Fruit fly (Drosophila melanogaster) whole organism, pupa: ENCODE results near the gene wam.

Experiments
- CG10348 ChIP-seq: fragments of 200-800 bp; sonication (Bioruptor generic); IDR thresholded peaks from 2 replicates; pipeline ENCODE4 v1.3.6; 2022; ENCODE audit warnings: missing biosample characterization, missing genetic modification characterization
- CG12605 ChIP-seq: fragments of 200-800 bp; sonication (Bioruptor generic); IDR thresholded peaks from 2 replicates; pipeline ENCODE4 v1.3.6; 2022; ENCODE audit warnings: missing biosample characterization, missing genetic modification characterization
- CG13204 ChIP-seq: fragments of 200-800 bp; sonication (Bioruptor generic); optimal IDR thresholded peaks from 2 replicates; lab custom pipeline; 2018; ENCODE audit warnings: missing biosample characterization, mild to moderate bottlenecking, missing genetic modification characterization, moderate library complexity
- CG14655 ChIP-seq: fragments of 200-800 bp; sonication (Bioruptor generic); optimal IDR thresholded peaks from 3 replicates; lab custom pipeline; 2017; ENCODE audit warnings: mild to moderate bottlenecking, missing biosample characterization, missing genetic modification reagents, missing genetic modification characterization
- CG15710 ChIP-seq: fragments of 200-800 bp; sonication (Bioruptor generic); optimal IDR thresholded peaks from 2 replicates; lab custom pipeline; 2018; ENCODE audit warnings: missing biosample characterization, mild to moderate bottlenecking, missing genetic modification characterization, moderate library complexity
- CG17806 ChIP-seq: fragments of 200-800 bp; sonication (Bioruptor generic); optimal IDR thresholded peaks from 2 replicates; lab custom pipeline; 2018; ENCODE audit warnings: missing biosample characterization, mild to moderate bottlenecking, missing genetic modification characterization, moderate library complexity
- CG32121 ChIP-seq: fragments of 200-800 bp; sonication (Bioruptor generic); IDR thresholded peaks from 2 replicates; pipeline ENCODE4 v1.3.6; 2022; ENCODE audit warnings: missing biosample characterization, missing genetic modification characterization
- CG34367 ChIP-seq: fragments of 200-800 bp; sonication (Bioruptor generic); optimal IDR thresholded peaks from 2 replicates; lab custom pipeline; 2018; ENCODE audit warnings: missing biosample characterization, mild to moderate bottlenecking, missing genetic modification characterization
- CG4496 ChIP-seq: fragments of 200-800 bp; sonication (Bioruptor generic); IDR thresholded peaks from 3 replicates; pipeline ENCODE4 v1.3.6; 2022; ENCODE audit warnings: missing biosample characterization, missing genetic modification characterization
- CG8159 ChIP-seq: fragments of 200-800 bp; sonication (Bioruptor generic); optimal IDR thresholded peaks from 3 replicates; lab custom pipeline; 2018; ENCODE audit warnings: missing biosample characterization, mild to moderate bottlenecking, missing genetic modification characterization, moderate library complexity
- CG8301 ChIP-seq: fragments of 200-800 bp; sonication (Bioruptor generic); optimal IDR thresholded peaks from 2 replicates; lab custom pipeline; 2018; ENCODE audit warnings: missing biosample characterization, mild to moderate bottlenecking, missing genetic modification characterization
- CG9948 ChIP-seq: fragments of 200-800 bp; sonication (Bioruptor generic); optimal IDR thresholded peaks from 2 replicates; lab custom pipeline; 2018; ENCODE audit warnings: missing biosample characterization, mild to moderate bottlenecking, missing genetic modification characterization, moderate library complexity
- D1 ChIP-seq: fragments of 200-800 bp; sonication (Bioruptor generic); optimal IDR thresholded peaks from 2 replicates; lab custom pipeline; 2018; ENCODE audit warnings: missing biosample characterization, mild to moderate bottlenecking, missing genetic modification characterization, moderate library complexity
- EcR ChIP-seq: fragments of 200-800 bp; sonication (Bioruptor generic); optimal IDR thresholded peaks from 3 replicates; lab custom pipeline; 2019; ENCODE audit warnings: missing biosample characterization, missing genetic modification characterization, mild to moderate bottlenecking, moderate library complexity, missing genetic modification reagents
- Ets98B ChIP-seq: fragments of 200-800 bp; sonication (Bioruptor generic); IDR thresholded peaks from 2 replicates; pipeline ENCODE4 v1.3.6; 2022; ENCODE audit warnings: missing biosample characterization, missing genetic modification characterization
- Pif1A ChIP-seq: fragments of 200-800 bp; sonication (Bioruptor generic); optimal IDR thresholded peaks from 3 replicates; lab custom pipeline; 2016; ENCODE audit warnings: missing biosample characterization, missing genetic modification characterization
- Pif1B ChIP-seq: fragments of 200-800 bp; sonication (Bioruptor generic); optimal IDR thresholded peaks from 3 replicates; lab custom pipeline; 2016; ENCODE audit warnings: missing biosample characterization, missing genetic modification characterization
- Snoo ChIP-seq: fragments of 200-800 bp; sonication (Bioruptor generic); optimal IDR thresholded peaks from 3 replicates; lab custom pipeline; 2017; ENCODE audit warnings: missing biosample characterization, mild to moderate bottlenecking, missing genetic modification characterization, inconsistent platforms
- fd96Ca ChIP-seq: fragments of 200-800 bp; sonication (Bioruptor generic); IDR thresholded peaks from 3 replicates; pipeline ENCODE4 v1.3.6; 2022; ENCODE audit warnings: missing biosample characterization, missing genetic modification characterization
- gl ChIP-seq: fragments of 200-800 bp; sonication (Bioruptor generic); optimal IDR thresholded peaks from 2 replicates; lab custom pipeline; 2018; ENCODE audit warnings: missing biosample characterization, mild to moderate bottlenecking, missing genetic modification characterization
- rn ChIP-seq: fragments of 200-800 bp; sonication (Bioruptor generic); IDR thresholded peaks from 2 replicates; pipeline ENCODE4 v1.3.6; 2022; ENCODE audit warnings: missing biosample characterization, missing genetic modification characterization

wam gene

DNA sequence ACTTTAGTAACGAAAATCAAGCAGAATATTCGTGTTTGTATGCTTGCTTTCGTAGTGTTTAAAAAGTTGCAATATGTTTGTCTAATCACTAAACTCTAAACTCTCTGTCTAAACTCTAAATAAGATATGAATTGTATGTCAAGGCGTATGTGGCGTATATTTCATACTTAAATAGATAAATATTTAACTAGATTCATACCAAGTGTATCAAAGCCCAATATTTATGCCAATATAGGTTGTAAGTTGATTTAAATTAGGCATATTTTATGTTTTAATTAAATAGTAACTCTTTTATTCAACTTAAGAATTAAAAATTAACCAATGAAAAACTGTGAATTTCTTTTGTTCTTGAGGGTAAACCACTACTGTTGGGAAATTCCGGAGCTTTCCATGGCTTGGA, at the start of gene wam:
wam (minus strand) TSS at position 101 of the 400 bp plus-strand sequence.
- TF ChIP-seq EcR (GFP tag; lab: Kevin White, UChicago) (no peak), Ets98B (GFP tag; lab: Robert Waterston, UW) (no peak), Snoo (tag; lab: Kevin White, UChicago) (no peak), fd96Ca (GFP tag; lab: Robert Waterston, UW) (no peak), CG34367 (no peak), Pif1A (GFP tag; lab: Kevin White, UChicago) (no peak), CG4496 (no peak), CG13204 (no peak), CG12605 (GFP tag; lab: Robert Waterston, UW) (no peak), CG32121 (GFP tag; lab: Robert Waterston, UW) (no peak), CG9948 (tag; lab: Kevin White, UChicago) (no peak), CG8301 (tag; lab: Kevin White, UChicago) (no peak), rn (no peak), CG8159 (tag; lab: Kevin White, UChicago) (no peak)

DNA sequence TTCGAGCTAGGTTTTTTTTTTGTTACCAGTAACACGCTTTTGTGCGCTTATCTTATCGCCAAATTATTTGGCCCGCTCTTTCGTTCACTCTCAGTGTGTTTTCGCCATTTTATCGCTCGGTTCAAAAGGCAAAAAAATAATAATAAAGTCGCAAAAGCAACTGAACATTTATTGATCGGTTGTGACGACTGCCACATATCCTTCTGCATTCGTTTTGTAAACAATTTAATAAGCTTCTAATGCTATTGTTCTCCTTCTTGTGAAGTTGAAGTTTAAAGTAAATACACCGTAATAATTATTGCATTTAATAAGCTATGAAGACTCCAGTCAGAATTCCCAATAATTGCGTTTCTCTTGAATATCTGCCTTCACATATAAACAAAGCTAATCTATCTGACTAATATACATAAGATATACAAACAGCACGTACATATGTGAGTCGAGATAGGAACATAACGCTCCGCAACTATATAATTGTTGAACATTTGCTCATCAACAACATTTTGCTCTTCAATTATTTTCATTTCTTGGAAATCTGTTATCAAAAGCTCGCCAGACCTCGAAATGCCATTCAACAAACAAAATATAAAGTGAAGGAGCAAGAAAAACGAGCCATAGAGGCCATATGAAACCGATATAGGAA, 49.5 kb upstream of the wam start:
- TF ChIP-seq Snoo (tag; lab: Kevin White, UChicago) (peak; percentile 6), Ets98B (GFP tag; lab: Robert Waterston, UW) (no peak), gl (tag; lab: Kevin White, UChicago) (no peak)

DNA sequence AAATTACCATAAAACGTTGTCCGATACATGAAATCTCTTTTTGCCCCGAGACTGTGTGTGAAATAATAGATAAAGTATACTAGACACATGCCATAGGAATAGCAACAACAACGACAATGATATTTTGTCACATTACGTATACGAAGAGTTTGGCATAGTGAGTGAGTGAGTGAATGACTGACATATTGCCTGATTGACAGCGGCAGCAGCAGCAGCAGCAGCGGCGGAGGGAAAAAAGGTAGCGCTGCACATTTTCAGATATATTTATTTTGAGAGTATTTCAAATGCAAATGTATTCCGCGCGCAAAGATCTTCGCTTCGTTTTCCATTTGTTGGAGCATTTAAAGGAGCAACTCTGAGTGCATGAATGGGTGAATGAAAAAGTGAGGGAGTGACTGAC, 48.7 kb upstream of the wam start:
- TF ChIP-seq CG4496 (no peak), EcR (GFP tag; lab: Kevin White, UChicago) (no peak), CG12605 (GFP tag; lab: Robert Waterston, UW) (no peak), Snoo (tag; lab: Kevin White, UChicago) (no peak), CG10348 (no peak), D1 (tag; lab: Kevin White, UChicago) (no peak), CG34367 (no peak), rn (no peak), CG8159 (tag; lab: Kevin White, UChicago) (no peak), CG14655 (GFP tag; lab: Kevin White, UChicago) (no peak), Pif1B (no peak), CG9948 (tag; lab: Kevin White, UChicago) (no peak), fd96Ca (GFP tag; lab: Robert Waterston, UW) (no peak), CG15710 (tag; lab: Kevin White, UChicago) (no peak), CG8301 (tag; lab: Kevin White, UChicago) (no peak)

DNA sequence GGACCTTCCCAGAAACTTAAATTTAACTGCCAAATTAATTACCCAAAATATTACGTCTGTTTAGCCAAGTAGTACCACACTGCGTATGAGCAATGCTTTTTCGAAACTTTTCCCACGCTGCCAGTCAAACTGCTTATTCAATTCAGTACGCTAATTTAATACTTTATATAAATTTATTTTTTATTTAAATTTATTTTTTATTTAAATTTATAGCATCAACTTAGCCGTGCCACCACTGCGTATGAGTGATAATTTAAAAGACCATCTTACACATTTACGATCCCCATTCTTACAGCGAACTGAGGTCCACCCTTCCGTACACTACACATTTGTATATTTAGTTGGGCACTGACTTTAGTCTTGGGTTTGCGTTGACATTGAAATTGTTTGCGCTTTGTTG, 47.7 kb upstream of the wam start:
- TF ChIP-seq CG32121 (GFP tag; lab: Robert Waterston, UW) (peak; percentile 50; the same call in 1 of the 2 replicates), EcR (GFP tag; lab: Kevin White, UChicago) (no peak), CG4496 (no peak; the same call in 2 of the 3 replicates), CG10348 (no peak), CG17806 (tag; lab: Kevin White, UChicago) (peak; percentile 51), gl (tag; lab: Kevin White, UChicago) (no peak), CG8301 (tag; lab: Kevin White, UChicago) (peak; percentile 65), Pif1A (GFP tag; lab: Kevin White, UChicago) (peak; percentile 63), CG34367 (peak; percentile 67), CG8159 (tag; lab: Kevin White, UChicago) (peak; percentile 94), Ets98B (GFP tag; lab: Robert Waterston, UW) (no peak; the same call in 1 of the 2 replicates), Pif1B (peak; percentile 47), CG15710 (tag; lab: Kevin White, UChicago) (peak; percentile 73), CG12605 (GFP tag; lab: Robert Waterston, UW) (0 out of 2 replicates have a peak, but pooled peaks have one; percentile 16), CG13204 (peak; percentile 13), fd96Ca (GFP tag; lab: Robert Waterston, UW) (peak; percentile 59; the same call in 1 of the 3 replicates), D1 (tag; lab: Kevin White, UChicago) (peak; percentile 54), Snoo (tag; lab: Kevin White, UChicago) (peak; percentile 27), CG14655 (GFP tag; lab: Kevin White, UChicago) (peak; percentile 82), rn (no peak), CG9948 (tag; lab: Kevin White, UChicago) (peak; percentile 67)

DNA sequence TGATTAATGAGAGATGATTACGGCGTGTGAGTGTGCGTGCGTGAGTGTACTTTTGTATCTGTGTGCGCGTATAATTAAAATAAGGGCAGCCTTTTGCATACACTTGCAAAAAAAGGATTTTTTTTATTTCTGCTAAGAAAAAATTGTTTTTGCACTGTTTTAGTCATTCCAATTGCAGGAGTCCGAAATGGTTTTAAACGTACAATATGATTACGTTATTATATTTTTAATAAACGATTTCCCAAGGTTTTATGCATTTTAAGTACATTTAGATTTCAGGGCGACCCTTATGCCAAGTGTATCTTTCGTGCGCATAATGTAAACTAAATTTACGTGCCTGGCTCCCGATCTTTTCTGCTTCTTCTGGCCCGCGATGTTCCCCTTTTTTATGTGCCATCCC, 47.0 kb upstream of the wam start:
- TF ChIP-seq CG8301 (tag; lab: Kevin White, UChicago): peak; percentile 58
- peak; percentile 57 for TF ChIP-seq gl (tag; lab: Kevin White, UChicago)
- TF ChIP-seq CG12605 (GFP tag; lab: Robert Waterston, UW): no peak
- no peak for TF ChIP-seq CG13204
- TF ChIP-seq Ets98B (GFP tag; lab: Robert Waterston, UW): peak; percentile 45; the same call in 1 of the 2 replicates
- peak; percentile 55 for TF ChIP-seq Pif1A (GFP tag; lab: Kevin White, UChicago)
- peak; percentile 77 for TF ChIP-seq CG17806 (tag; lab: Kevin White, UChicago)
- TF ChIP-seq Snoo (tag; lab: Kevin White, UChicago): peak; percentile 55
- no peak for TF ChIP-seq D1 (tag; lab: Kevin White, UChicago)
- TF ChIP-seq CG32121 (GFP tag; lab: Robert Waterston, UW): peak; percentile 59
- no peak for TF ChIP-seq EcR (GFP tag; lab: Kevin White, UChicago)
- TF ChIP-seq CG4496: peak; percentile 63; the same call in 2 of the 3 replicates
- peak; percentile 76 for TF ChIP-seq CG8159 (tag; lab: Kevin White, UChicago)
- TF ChIP-seq CG9948 (tag; lab: Kevin White, UChicago): peak; percentile 67
- TF ChIP-seq CG10348: no peak
- no peak for TF ChIP-seq rn
- TF ChIP-seq CG15710 (tag; lab: Kevin White, UChicago): peak; percentile 75
- peak; percentile 42; the same call in 1 of the 3 replicates for TF ChIP-seq fd96Ca (GFP tag; lab: Robert Waterston, UW)
- peak; percentile 52 for TF ChIP-seq Pif1B
- TF ChIP-seq CG34367: peak; percentile 64
- peak; percentile 64 for TF ChIP-seq CG14655 (GFP tag; lab: Kevin White, UChicago)
- TF ChIP-seq, all 21 proteins: peak for 15
